Fruit fly (Drosophila melanogaster): ENCODE measurements around the gene CG32512.

The CG32512 gene

DNA sequence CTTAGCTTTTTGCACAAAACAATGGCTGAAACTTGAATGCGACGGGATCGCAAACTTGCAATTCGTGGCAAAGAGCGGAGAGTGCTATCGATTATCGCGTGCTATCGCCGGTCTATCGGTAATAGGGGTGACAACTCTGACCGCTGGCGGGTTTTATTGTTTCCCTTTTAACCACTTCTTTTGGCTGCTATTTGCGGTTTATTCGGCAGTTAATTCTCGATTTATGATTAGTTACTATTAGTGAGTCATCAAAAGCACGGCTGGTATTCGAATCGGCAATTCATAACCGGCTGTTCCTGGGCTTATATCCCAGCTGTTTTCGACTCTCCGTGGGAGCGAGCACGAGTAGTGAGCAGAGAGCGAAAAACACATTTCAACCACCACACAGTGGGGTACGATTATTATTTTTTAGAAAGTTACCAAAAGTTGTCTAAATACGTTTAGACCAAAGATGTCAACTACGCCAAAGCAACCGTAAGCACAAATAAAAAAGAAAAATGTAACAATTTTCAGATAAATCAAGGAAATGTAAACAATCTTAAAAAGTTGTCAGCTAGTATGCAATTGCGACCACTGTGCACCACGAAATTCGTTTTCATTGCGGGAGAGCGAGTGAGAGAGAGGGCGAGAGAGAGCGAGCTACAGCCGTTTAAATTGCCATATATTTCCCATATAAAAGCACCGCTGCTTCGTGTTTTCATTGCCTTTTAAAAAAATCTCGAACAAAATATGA lies 13.3 kb downstream of the CG32512 start, which contains the start of the genes Stt3A and bves (continued):
- TF ChIP-seq CG6765 (GFP tag; optimal IDR thresholded peaks at IDR 0.05) = peak; percentile 98
- peak; percentile 98 for TF ChIP-seq tx (GFP tag; optimal IDR thresholded peaks at IDR 0.05)
- TF ChIP-seq shn (GFP tag; optimal IDR thresholded peaks at IDR 0.05) = peak; percentile 99
- TF ChIP-seq Bdp1 (GFP tag; optimal IDR thresholded peaks at IDR 0.05) = peak; percentile 95
- TF ChIP-seq lov (optimal IDR thresholded peaks at IDR 0.05) = no peak
- TF ChIP-seq lov (GFP tag; IDR thresholded peaks at IDR 0.05) = peak; percentile 97
- TF ChIP-seq CG4617 (GFP tag; optimal IDR thresholded peaks at IDR 0.05; ENCODE audit: borderline replicate concordance) = peak; percentile 95
- peak; percentile 97 for TF ChIP-seq her (GFP tag; optimal IDR thresholded peaks at IDR 0.05)
- peak; percentile 99 for TF ChIP-seq lbe (GFP tag; optimal IDR thresholded peaks at IDR 0.05)
- TF ChIP-seq CG4854 (GFP tag; optimal IDR thresholded peaks at IDR 0.05) = peak; percentile 96
- no peak for TF ChIP-seq pita (GFP tag; optimal IDR thresholded peaks at IDR 0.05)
- TF ChIP-seq vvl (GFP tag; IDR thresholded peaks at IDR 0.05) = peak; percentile 99
- TF ChIP-seq Dll (GFP tag; IDR thresholded peaks at IDR 0.05; ENCODE audit: partially characterized antibody) = peak; percentile 75
- TF ChIP-seq Elba2 (GFP tag; optimal IDR thresholded peaks at IDR 0.05) = peak; percentile 75
- peak; percentile 97 for TF ChIP-seq stc (GFP tag; IDR thresholded peaks at IDR 0.05)
- TF ChIP-seq CG17361 (GFP tag; IDR thresholded peaks at IDR 0.05) = peak; percentile 97
- TF ChIP-seq CTCF (GFP tag; optimal IDR thresholded peaks at IDR 0.05) = peak; percentile 76
- TF ChIP-seq CG14710 (tag; optimal IDR thresholded peaks at IDR 0.05) = peak; percentile 96
- peak; percentile 96 for TF ChIP-seq CG12942 (GFP tag; optimal IDR thresholded peaks at IDR 0.05)
- TF ChIP-seq CG1529 (GFP tag; optimal IDR thresholded peaks at IDR 0.05) = peak; percentile 98
- peak; percentile 84 for TF ChIP-seq CG11560 (tag; IDR thresholded peaks at IDR 0.05)
- peak; percentile 98 for TF ChIP-seq HLH54F (GFP tag; optimal IDR thresholded peaks at IDR 0.05)
- TF ChIP-seq CHES-1-like (GFP tag; optimal IDR thresholded peaks at IDR 0.05) = peak; percentile 99
- TF ChIP-seq CG1792 (GFP tag; optimal IDR thresholded peaks at IDR 0.05) = peak; percentile 95
- TF ChIP-seq CG18262 (tag; optimal IDR thresholded peaks at IDR 0.05) = peak; percentile 99
- TF ChIP-seq vfl (GFP tag; optimal IDR thresholded peaks at IDR 0.05) = peak; percentile 97
- TF ChIP-seq CG31388 (GFP tag; optimal IDR thresholded peaks at IDR 0.05) = peak; percentile 89
- peak; percentile 99 for TF ChIP-seq odd (GFP tag; optimal IDR thresholded peaks at IDR 0.05)
- peak; percentile 97 for TF ChIP-seq onecut (GFP tag; IDR thresholded peaks at IDR 0.05)
- peak; percentile 96 for TF ChIP-seq Dbx (GFP tag; IDR thresholded peaks at IDR 0.05)
- TF ChIP-seq Kr (GFP tag; optimal IDR thresholded peaks at IDR 0.05) = peak; percentile 85
- peak; percentile 75 for TF ChIP-seq sna (GFP tag; IDR thresholded peaks at IDR 0.05; ENCODE audit: partially characterized antibody)
- TF ChIP-seq Hr78 (GFP tag; optimal IDR thresholded peaks at IDR 0.05) = peak in 1 of 2 experiments; percentile 92
- TF ChIP-seq CG16813 (GFP tag; IDR thresholded peaks at IDR 0.05; ENCODE audit: partially characterized antibody) = peak; percentile 59; the same call in 2 of the 3 replicates
- TF ChIP-seq kay (GFP tag; optimal IDR thresholded peaks at IDR 0.05) = peak; percentile 96
- TF ChIP-seq CG10565 (GFP tag; optimal IDR thresholded peaks at IDR 0.05) = peak; percentile 95
- peak; percentile 95 for TF ChIP-seq CG8765 (GFP tag; IDR thresholded peaks at IDR 0.05)
- TF ChIP-seq amos (GFP tag; IDR thresholded peaks at IDR 0.05; ENCODE audit: partially characterized antibody) = peak; percentile 51; the same call in 1 of the 2 replicates
- peak; percentile 99 for TF ChIP-seq Asciz (GFP tag; optimal IDR thresholded peaks at IDR 0.05)
- TF ChIP-seq CG2199 (GFP tag; IDR thresholded peaks at IDR 0.05) = peak; percentile 96
- peak; percentile 97 for TF ChIP-seq zen (tag; optimal IDR thresholded peaks at IDR 0.05)
- peak; percentile 98 for TF ChIP-seq maf-S (GFP tag; optimal IDR thresholded peaks at IDR 0.05)
- TF ChIP-seq stwl (tag; optimal IDR thresholded peaks at IDR 0.05) = peak; percentile 65
- TF ChIP-seq sim (GFP tag; IDR thresholded peaks at IDR 0.05) = peak; percentile 96
- no peak for TF ChIP-seq sc (optimal IDR thresholded peaks at IDR 0.05)
- TF ChIP-seq sc (GFP tag; optimal IDR thresholded peaks at IDR 0.05) = peak; percentile 97
- TF ChIP-seq CG18476 (GFP tag; optimal IDR thresholded peaks at IDR 0.05) = peak; percentile 97
- no peak for TF ChIP-seq Tbp (GFP tag; optimal IDR thresholded peaks at IDR 0.05)
- no peak for TF ChIP-seq prd (optimal IDR thresholded peaks at IDR 0.05)
- peak; percentile 98 for TF ChIP-seq prd (GFP tag; IDR thresholded peaks at IDR 0.05)
- TF ChIP-seq mam (GFP tag; optimal IDR thresholded peaks at IDR 0.05) = peak; percentile 98

Data from whole organism, embryonic.